Fruit fly (Drosophila melanogaster) whole organism, prepupa: Measurements from ENCODE around the gene CG11703.

Source experiments
- Blimp-1 ChIP-seq: fragments of 200-800 bp; sonication (Bioruptor generic); optimal IDR thresholded peaks from 3 replicates; lab custom pipeline; 2017; ENCODE audit warnings: missing biosample characterization, missing genetic modification characterization, mild to moderate bottlenecking, moderate library complexity, missing genetic modification reagents
- CG10669 ChIP-seq: fragments of 200-800 bp; sonication (Bioruptor generic); optimal IDR thresholded peaks from 3 replicates; lab custom pipeline; 2018; ENCODE audit warnings: missing biosample characterization, mild to moderate bottlenecking, missing genetic modification characterization, moderate library complexity
- CG11294 ChIP-seq: fragments of 200-800 bp; sonication (Bioruptor generic); IDR thresholded peaks from 2 replicates; pipeline ENCODE4 v1.3.6; 2022; ENCODE audit warnings: missing biosample characterization, missing genetic modification characterization
- CG11762 ChIP-seq: fragments of 200-800 bp; sonication (Bioruptor generic); optimal IDR thresholded peaks from 3 replicates; lab custom pipeline; 2016; ENCODE audit warnings: missing biosample characterization, missing genetic modification characterization; ENCODE audit not compliant: insufficient read depth
- CG11902 ChIP-seq: fragments of 200-800 bp; sonication (Bioruptor generic); optimal IDR thresholded peaks from 3 replicates; lab custom pipeline; 2016; ENCODE audit warnings: missing biosample characterization, missing genetic modification characterization
- CG15336 ChIP-seq: fragments of 200-800 bp; sonication (Bioruptor generic); IDR thresholded peaks from 2 replicates; pipeline ENCODE4 v1.3.6; 2022; ENCODE audit warnings: missing biosample characterization, missing genetic modification characterization
- CG1621 ChIP-seq: fragments of 200-800 bp; sonication (Bioruptor generic); optimal IDR thresholded peaks from 3 replicates; lab custom pipeline; 2018; ENCODE audit warnings: missing biosample characterization, mild to moderate bottlenecking, missing genetic modification characterization
- CG16779 ChIP-seq: fragments of 200-800 bp; sonication (Bioruptor generic); optimal IDR thresholded peaks from 3 replicates; lab custom pipeline; 2017; ENCODE audit warnings: missing biosample characterization, mild to moderate bottlenecking, missing genetic modification characterization
- CG31627 ChIP-seq: fragments of 200-800 bp; sonication (Bioruptor generic); optimal IDR thresholded peaks from 3 replicates; lab custom pipeline; 2016; ENCODE audit warnings: missing biosample characterization, missing genetic modification characterization
- CG32006 ChIP-seq: fragments of 200-800 bp; sonication (Bioruptor generic); optimal IDR thresholded peaks from 3 replicates; lab custom pipeline; 2017; ENCODE audit warnings: missing biosample characterization, mild to moderate bottlenecking, missing genetic modification characterization
- CG34406 ChIP-seq: fragments of 200-800 bp; sonication (Bioruptor generic); optimal IDR thresholded peaks from 3 replicates; lab custom pipeline; 2016; ENCODE audit warnings: missing biosample characterization, missing genetic modification characterization
- CG3919 ChIP-seq: fragments of 200-800 bp; sonication (Bioruptor generic); optimal IDR thresholded peaks from 3 replicates; lab custom pipeline; 2016; ENCODE audit warnings: missing biosample characterization, missing genetic modification characterization
- CG4318 ChIP-seq: fragments of 200-800 bp; sonication (Bioruptor generic); optimal IDR thresholded peaks from 3 replicates; lab custom pipeline; 2017; ENCODE audit warnings: missing biosample characterization, mild to moderate bottlenecking, missing genetic modification characterization
- CG6276 ChIP-seq: fragments of 200-800 bp; sonication (Bioruptor generic); optimal IDR thresholded peaks from 2 replicates; lab custom pipeline; 2017; ENCODE audit warnings: missing biosample characterization, mild to moderate bottlenecking, missing genetic modification characterization
- CG6792 ChIP-seq: fragments of 200-800 bp; sonication (Bioruptor generic); optimal IDR thresholded peaks from 3 replicates; lab custom pipeline; 2016; ENCODE audit warnings: missing biosample characterization, missing genetic modification characterization
- CG6808 ChIP-seq: fragments of 200-800 bp; sonication (Bioruptor generic); optimal IDR thresholded peaks from 3 replicates; lab custom pipeline; 2017; ENCODE audit warnings: missing biosample characterization, missing genetic modification characterization, mild to moderate bottlenecking, moderate library complexity, missing genetic modification reagents
- CG7368 ChIP-seq: fragments of 200-800 bp; sonication (Bioruptor generic); optimal IDR thresholded peaks from 3 replicates; lab custom pipeline; 2016; ENCODE audit warnings: missing biosample characterization, missing genetic modification characterization
- CG9139 ChIP-seq: fragments of 200-800 bp; sonication (Bioruptor generic); optimal IDR thresholded peaks from 3 replicates; lab custom pipeline; 2017; ENCODE audit warnings: missing biosample characterization, mild to moderate bottlenecking, missing genetic modification characterization
- Ets96B ChIP-seq: fragments of 200-800 bp; optimal IDR thresholded peaks from 2 replicates; lab custom pipeline; 2019; ENCODE audit warnings: missing biosample characterization, mild to moderate bottlenecking, missing genetic modification characterization, moderate library complexity
- Gug ChIP-seq: fragments of 200-800 bp; sonication (Bioruptor generic); IDR thresholded peaks from 2 replicates; pipeline ENCODE4 v1.3.6; 2022; ENCODE audit warnings: missing biosample characterization, missing genetic modification characterization
- Hr38 ChIP-seq: sonication (Bioruptor generic); optimal IDR thresholded peaks from 2 replicates; lab custom pipeline; 2016; ENCODE audit warnings: missing biosample characterization, missing genetic modification characterization
- Lpt ChIP-seq: fragments of 200-800 bp; sonication (Bioruptor generic); optimal IDR thresholded peaks from 3 replicates; lab custom pipeline; 2016; ENCODE audit warnings: missing biosample characterization, missing genetic modification characterization
- Met ChIP-seq: fragments of 200-800 bp; sonication (Bioruptor generic); optimal IDR thresholded peaks from 3 replicates; lab custom pipeline; 2016; ENCODE audit warnings: missing biosample characterization, missing genetic modification characterization
- Sox14 ChIP-seq: fragments of 200-800 bp; sonication (Bioruptor generic); optimal IDR thresholded peaks from 3 replicates; lab custom pipeline; 2016; ENCODE audit warnings: missing biosample characterization, missing genetic modification characterization
- Sox15 ChIP-seq: fragments of 200-800 bp; sonication (Bioruptor generic); optimal IDR thresholded peaks from 3 replicates; lab custom pipeline; 2016; ENCODE audit warnings: missing biosample characterization, missing genetic modification characterization
- achi ChIP-seq: fragments of 200-800 bp; sonication (Bioruptor generic); optimal IDR thresholded peaks from 3 replicates; lab custom pipeline; 2016; ENCODE audit warnings: missing biosample characterization, missing genetic modification characterization
- acj6 ChIP-seq: fragments of 200-800 bp; sonication (Bioruptor generic); optimal IDR thresholded peaks from 3 replicates; lab custom pipeline; 2016; ENCODE audit warnings: missing biosample characterization, missing genetic modification characterization
- cyc ChIP-seq: fragments of 200-800 bp; sonication (Bioruptor generic); optimal IDR thresholded peaks from 3 replicates; lab custom pipeline; 2016; ENCODE audit warnings: missing biosample characterization, missing genetic modification characterization
- dac ChIP-seq: fragments of 200-800 bp; sonication (Bioruptor generic); optimal IDR thresholded peaks from 2 replicates; lab custom pipeline; 2017; ENCODE audit warnings: missing biosample characterization, mild to moderate bottlenecking, missing genetic modification characterization
- dsx ChIP-seq: fragments of 200-800 bp; optimal IDR thresholded peaks from 3 replicates; lab custom pipeline; 2019; ENCODE audit warnings: missing biosample characterization, mild to moderate bottlenecking, missing genetic modification characterization, moderate library complexity; ENCODE audit not compliant: poor library complexity, severe bottlenecking
- esn ChIP-seq: fragments of 200-800 bp; sonication (Bioruptor generic); optimal IDR thresholded peaks from 2 replicates; lab custom pipeline; 2016; ENCODE audit warnings: missing biosample characterization, mild to moderate bottlenecking, missing genetic modification characterization, moderate library complexity
- fd59A ChIP-seq: fragments of 200-800 bp; sonication (Bioruptor generic); optimal IDR thresholded peaks from 2 replicates; lab custom pipeline; 2017; ENCODE audit warnings: missing biosample characterization, mild to moderate bottlenecking, missing genetic modification characterization, missing genetic modification reagents
- fd85E ChIP-seq: fragments of 200-800 bp; sonication (Bioruptor generic); optimal IDR thresholded peaks from 3 replicates; lab custom pipeline; 2016; ENCODE audit warnings: missing biosample characterization, missing genetic modification characterization
- fkh ChIP-seq: fragments of 200-800 bp; sonication (Bioruptor generic); optimal IDR thresholded peaks from 3 replicates; lab custom pipeline; 2017; ENCODE audit warnings: missing biosample characterization, mild to moderate bottlenecking, missing genetic modification characterization, moderate library complexity
- net ChIP-seq: fragments of 200-800 bp; sonication (Bioruptor generic); optimal IDR thresholded peaks from 3 replicates; lab custom pipeline; 2016; ENCODE audit warnings: missing biosample characterization, missing genetic modification characterization
- pdm3 ChIP-seq: fragments of 200-800 bp; sonication (Bioruptor generic); optimal IDR thresholded peaks from 3 replicates; lab custom pipeline; 2016; ENCODE audit warnings: missing biosample characterization, missing genetic modification characterization
- salr ChIP-seq, 2 experiments: fragments of 200-800 bp; sonication (Bioruptor generic); optimal IDR thresholded peaks; 3 replicates each; lab custom pipeline; 2016 to 2018; ENCODE audit warnings: missing biosample characterization in 2 of 2, missing genetic modification characterization in 2 of 2, mild to moderate bottlenecking in 1 of 2
- spab ChIP-seq: fragments of 200-800 bp; sonication (Bioruptor generic); optimal IDR thresholded peaks from 2 replicates; lab custom pipeline; 2017; ENCODE audit warnings: missing biosample characterization, mild to moderate bottlenecking, missing genetic modification characterization, missing genetic modification reagents
- ss ChIP-seq, 2 experiments: fragments of 200-800 bp; sonication (Bioruptor generic); optimal IDR thresholded peaks; 2 replicates in 1 of 2; 3 replicates in 1 of 2; lab custom pipeline; 2017 to 2018; ENCODE audit warnings: mild to moderate bottlenecking in 2 of 2, missing biosample characterization in 2 of 2, missing genetic modification characterization in 2 of 2, moderate library complexity in 1 of 2
- svp ChIP-seq: fragments of 200-800 bp; sonication (Bioruptor generic); peaks from one replicate; lab custom pipeline; 2016; ENCODE audit warnings: missing biosample characterization, missing genetic modification characterization
- topi ChIP-seq: fragments of 200-800 bp; sonication (Bioruptor generic); optimal IDR thresholded peaks from 3 replicates; lab custom pipeline; 2016; ENCODE audit warnings: missing biosample characterization, missing genetic modification characterization
- vri ChIP-seq: fragments of 200-800 bp; sonication (Bioruptor generic); optimal IDR thresholded peaks from 3 replicates; lab custom pipeline; 2016; ENCODE audit warnings: missing biosample characterization, mild to moderate bottlenecking, missing genetic modification characterization

Gene CG11703

dm6 chr3R:19211778-19212177 is 16.2 kb downstream of the CG11703 start, which contains the start of gene cry (continued):
- TF ChIP-seq fkh (GFP tag; lab: Kevin White, UChicago) (no peak), CG31627 (peak; percentile 75), CG10669 (peak; percentile 92), CG34406 (GFP tag; lab: Kevin White, UChicago) (peak; percentile 84), dac (GFP tag; lab: Kevin White, UChicago) (peak; percentile 75), CG1621 (tag; lab: Kevin White, UChicago) (peak; percentile 86), CG16779 (tag; lab: Kevin White, UChicago) (peak; percentile 83), pdm3 (GFP tag; lab: Kevin White, UChicago) (peak; percentile 84), salr (GFP tag; optimal IDR thresholded peaks at IDR 0.05; lab: Kevin White, UChicago) (peak; percentile 84 to 89), fd85E (no peak), CG11294 (GFP tag; lab: Robert Waterston, UW) (peak; percentile 78), CG9139 (GFP tag; lab: Kevin White, UChicago) (peak; percentile 85), Gug (GFP tag; lab: Robert Waterston, UW) (peak; percentile 75), achi (GFP tag; lab: Kevin White, UChicago) (peak; percentile 92), ss (GFP tag; optimal IDR thresholded peaks at IDR 0.05; lab: Kevin White, UChicago) (peak; percentile 89 to 95), CG11762 (GFP tag; lab: Kevin White, UChicago) (peak; percentile 88), Ets96B (tag; lab: Kevin White, UChicago) (peak; percentile 94), net (GFP tag; lab: Kevin White, UChicago) (peak; percentile 86), esn (peak; percentile 84), spab (GFP tag; lab: Kevin White, UChicago) (peak; percentile 91), CG6276 (GFP tag; lab: Kevin White, UChicago) (peak; percentile 90), svp (GFP tag; lab: Kevin White, UChicago) (no peak)

dm6 chr3R:19190020-19190419 is 38.0 kb downstream of the CG11703 start:
- TF ChIP-seq Met (GFP tag; lab: Kevin White, UChicago) (no peak), fkh (GFP tag; lab: Kevin White, UChicago) (no peak), vri (GFP tag; lab: Kevin White, UChicago) (no peak), CG6276 (GFP tag; lab: Kevin White, UChicago) (no peak), CG9139 (GFP tag; lab: Kevin White, UChicago) (no peak), Ets96B (tag; lab: Kevin White, UChicago) (no peak), esn (no peak), net (GFP tag; lab: Kevin White, UChicago) (no peak), CG10669 (no peak), CG32006 (GFP tag; lab: Kevin White, UChicago) (no peak), acj6 (GFP tag; lab: Kevin White, UChicago) (no peak), spab (GFP tag; lab: Kevin White, UChicago) (no peak), Blimp-1 (GFP tag; lab: Kevin White, UChicago) (no peak), CG6808 (GFP tag; lab: Kevin White, UChicago) (no peak), CG34406 (GFP tag; lab: Kevin White, UChicago) (no peak)

dm6 chr3R:19187717-19188149 is 40.2 kb downstream of the CG11703 start:
- TF ChIP-seq CG16779 (tag; lab: Kevin White, UChicago), result peak; percentile 55
- peak; percentile 49 for TF ChIP-seq dsx (GFP tag; lab: Kevin White, UChicago)
- no peak for TF ChIP-seq Hr38 (GFP tag; lab: Kevin White, UChicago)
- TF ChIP-seq CG11902, result peak; percentile 59
- peak; percentile 75 to 89 for TF ChIP-seq salr (GFP tag; optimal IDR thresholded peaks at IDR 0.05; lab: Kevin White, UChicago)
- TF ChIP-seq ss (GFP tag; optimal IDR thresholded peaks at IDR 0.05; lab: Kevin White, UChicago), result peak in 1 of 2 experiments; percentile 82
- peak; percentile 73 for TF ChIP-seq CG7368
- peak; percentile 58 for TF ChIP-seq dac (GFP tag; lab: Kevin White, UChicago)
- TF ChIP-seq topi (GFP tag; lab: Kevin White, UChicago), result peak; percentile 81
- TF ChIP-seq vri (GFP tag; lab: Kevin White, UChicago), result peak; percentile 76
- peak; percentile 82 for TF ChIP-seq CG6792 (GFP tag; lab: Kevin White, UChicago)
- TF ChIP-seq Lpt (GFP tag; lab: Kevin White, UChicago), result peak; percentile 85
- peak; percentile 80 for TF ChIP-seq CG34406 (GFP tag; lab: Kevin White, UChicago)
- peak; percentile 80 for TF ChIP-seq CG4318 (GFP tag; lab: Kevin White, UChicago)
- TF ChIP-seq fd59A, result peak; percentile 86
- TF ChIP-seq Blimp-1 (GFP tag; lab: Kevin White, UChicago), result peak; percentile 78
- peak; percentile 56 for TF ChIP-seq fd85E
- TF ChIP-seq Sox15 (GFP tag; lab: Kevin White, UChicago), result peak; percentile 74
- TF ChIP-seq CG6276 (GFP tag; lab: Kevin White, UChicago), result peak; percentile 77
- TF ChIP-seq CG9139 (GFP tag; lab: Kevin White, UChicago), result no peak
- TF ChIP-seq CG3919, result peak; percentile 90
- peak; percentile 88 for TF ChIP-seq CG31627
- TF ChIP-seq CG1621 (tag; lab: Kevin White, UChicago), result peak; percentile 68
- TF ChIP-seq CG32006 (GFP tag; lab: Kevin White, UChicago), result peak; percentile 94
- peak; percentile 91 for TF ChIP-seq esn
- peak; percentile 74 for TF ChIP-seq CG15336 (GFP tag; lab: Robert Waterston, UW)
- TF ChIP-seq net (GFP tag; lab: Kevin White, UChicago), result peak; percentile 84
- TF ChIP-seq fkh (GFP tag; lab: Kevin White, UChicago), result no peak
- peak; percentile 77 for TF ChIP-seq cyc (GFP tag; lab: Kevin White, UChicago)
- peak; percentile 89 for TF ChIP-seq Sox14 (GFP tag; lab: Kevin White, UChicago)
